Fruit fly (Drosophila melanogaster) whole organism: ENCODE data around the gene Miox.

Experiments used
- CG8478 ChIP-seq: fragments of >200 bp; optimal IDR thresholded peaks from 2 replicates; lab custom pipeline; 2018; ENCODE audit warnings: inconsistent platforms
- EcR ChIP-seq, 2 experiments: fragments of >200 bp; optimal IDR thresholded peaks; 2 replicates each; lab custom pipeline; 2017; ENCODE audit warnings: missing biosample characterization in 2 of 2, missing genetic modification characterization in 2 of 2, missing genetic modification reagents in 2 of 2
- pan ChIP-seq: fragments of >200 bp; optimal IDR thresholded peaks from 2 replicates; lab custom pipeline; 2017
- psq ChIP-seq: fragments of >200 bp; optimal IDR thresholded peaks from 2 replicates; lab custom pipeline; 2017

DNA sequence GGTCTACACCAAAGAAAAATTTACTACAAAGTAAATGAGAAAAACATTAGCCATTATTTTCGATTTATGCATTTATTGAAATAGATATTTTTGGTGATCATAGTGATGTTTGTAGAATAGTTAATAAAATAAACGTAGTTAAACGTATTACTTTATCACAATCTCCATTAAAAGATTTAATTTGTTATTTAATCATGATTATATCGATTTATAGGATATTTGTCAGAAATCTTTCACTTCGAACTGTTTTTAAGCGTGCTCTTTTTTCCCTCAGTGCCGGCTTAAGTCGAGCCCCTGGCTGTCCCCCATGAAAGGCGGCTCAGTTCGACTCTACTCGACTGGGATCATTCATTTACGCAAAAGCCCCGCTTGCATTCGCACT is 38.8 kb downstream of the Miox start:
- TF ChIP-seq CG8478 (no peak), pan (lab: Kevin White, UChicago) (no peak), psq (lab: Kevin White, UChicago) (no peak), EcR (GFP tag; optimal IDR thresholded peaks at IDR 0.05; lab: Kevin White, UChicago) (no peak)
